Fruit fly (Drosophila melanogaster): ENCODE results near the gene dar1.

dar1 gene

DNA sequence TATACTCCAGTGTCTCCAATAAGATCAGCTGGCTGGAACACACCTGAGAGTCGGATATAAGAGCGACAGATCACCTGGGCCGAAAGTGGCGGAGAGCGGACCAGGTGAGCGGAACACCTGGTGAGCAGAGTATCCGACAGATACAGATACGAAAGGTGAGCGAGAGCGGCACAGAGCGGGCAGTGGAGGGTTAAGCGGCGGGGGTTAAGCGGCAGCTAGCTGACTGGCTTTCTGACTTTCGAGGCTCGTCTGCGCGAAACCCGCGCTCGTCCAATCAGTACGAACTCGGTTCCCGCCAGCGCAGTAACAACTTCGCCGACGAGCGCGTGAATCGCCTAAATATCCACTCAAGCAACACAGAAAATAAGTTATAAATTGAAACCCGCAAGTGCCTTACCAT is at the start of gene dar1:
Gene dar1, plus strand, starts transcription at position 284 of the 400 bp plus-strand sequence.
- TF ChIP-seq CG1620 (GFP tag; optimal IDR thresholded peaks at IDR 0.05) = no peak
- no peak for TF ChIP-seq Mnt (GFP tag; optimal IDR thresholded peaks at IDR 0.05)
- no peak for TF ChIP-seq kay (GFP tag; ENCODE audit: borderline replicate concordance)
- no peak for TF ChIP-seq CG33017 (tag; optimal IDR thresholded peaks at IDR 0.05)
- TF ChIP-seq cnc (optimal IDR thresholded peaks at IDR 0.05) = no peak
- no peak for TF ChIP-seq CG7101 (tag; optimal IDR thresholded peaks at IDR 0.05)
- TF ChIP-seq Clk (GFP tag; optimal IDR thresholded peaks at IDR 0.05) = no peak
- TF ChIP-seq Hr96 (GFP tag; optimal IDR thresholded peaks at IDR 0.05) = no peak
- TF ChIP-seq Crg-1 (GFP tag; optimal IDR thresholded peaks at IDR 0.05) = no peak
- TF ChIP-seq CG14711 (tag; optimal IDR thresholded peaks at IDR 0.05) = no peak
- no peak for TF ChIP-seq toe (GFP tag; optimal IDR thresholded peaks at IDR 0.05)
- TF ChIP-seq CG11617 (GFP tag; optimal IDR thresholded peaks at IDR 0.05) = no peak
- TF ChIP-seq pad (GFP tag; optimal IDR thresholded peaks at IDR 0.05) = no peak
- TF ChIP-seq tj (GFP tag; optimal IDR thresholded peaks at IDR 0.05) = no peak
- TF ChIP-seq CG5204 (GFP tag; optimal IDR thresholded peaks at IDR 0.05) = no peak
- TF ChIP-seq bab1 (GFP tag; optimal IDR thresholded peaks at IDR 0.05) = no peak
- no peak for TF ChIP-seq CG7045 (GFP tag; optimal IDR thresholded peaks at IDR 0.05)
- no peak for TF ChIP-seq ovo (GFP tag; optimal IDR thresholded peaks at IDR 0.05)
- TF ChIP-seq CG12768 (GFP tag; optimal IDR thresholded peaks at IDR 0.05) = no peak

dm6 chr3L:3593558-3593957 is 32.6 kb upstream of the dar1 start:
- no peak for TF ChIP-seq CG11617 (GFP tag; optimal IDR thresholded peaks at IDR 0.05)
- no peak for TF ChIP-seq CG5204 (GFP tag; optimal IDR thresholded peaks at IDR 0.05)
- TF ChIP-seq ovo (GFP tag; optimal IDR thresholded peaks at IDR 0.05) = no peak
- TF ChIP-seq Mnt (GFP tag; optimal IDR thresholded peaks at IDR 0.05) = no peak
- TF ChIP-seq tj (GFP tag; optimal IDR thresholded peaks at IDR 0.05) = no peak
- TF ChIP-seq CG7045 (GFP tag; optimal IDR thresholded peaks at IDR 0.05) = no peak
- no peak for TF ChIP-seq Hr96 (GFP tag; optimal IDR thresholded peaks at IDR 0.05)
- TF ChIP-seq toe (GFP tag; optimal IDR thresholded peaks at IDR 0.05) = no peak
- TF ChIP-seq CG7101 (tag; optimal IDR thresholded peaks at IDR 0.05) = no peak

DNA sequence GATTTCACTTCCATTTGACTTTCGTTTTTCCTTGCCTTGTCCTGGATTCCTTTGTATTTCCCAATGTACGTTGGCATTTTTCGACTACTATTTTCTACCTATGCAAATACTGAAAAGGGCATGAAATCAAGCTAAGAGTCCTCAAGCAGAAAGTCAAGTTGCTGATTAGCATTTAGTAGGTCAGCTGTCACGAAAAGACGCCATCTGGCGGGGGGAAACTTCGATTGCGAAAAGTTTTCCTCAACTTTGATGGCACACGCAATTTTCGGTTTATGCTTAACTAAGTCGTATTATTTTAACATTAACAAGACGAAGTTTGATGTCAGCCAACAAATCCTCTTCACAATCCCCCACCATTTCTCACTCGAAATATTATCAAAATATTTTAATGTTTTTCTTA is 29.8 kb upstream of the dar1 start:
- TF ChIP-seq toe (GFP tag; optimal IDR thresholded peaks at IDR 0.05) = no peak
- no peak for TF ChIP-seq CG33017 (tag; optimal IDR thresholded peaks at IDR 0.05)
- TF ChIP-seq CG12768 (GFP tag; optimal IDR thresholded peaks at IDR 0.05) = no peak
- no peak for TF ChIP-seq CG14711 (tag; optimal IDR thresholded peaks at IDR 0.05)
- no peak for TF ChIP-seq bab1 (GFP tag; optimal IDR thresholded peaks at IDR 0.05)
- no peak for TF ChIP-seq Mnt (GFP tag; optimal IDR thresholded peaks at IDR 0.05)
- no peak for TF ChIP-seq cnc (optimal IDR thresholded peaks at IDR 0.05)
- TF ChIP-seq CG5204 (GFP tag; optimal IDR thresholded peaks at IDR 0.05) = no peak
- no peak for TF ChIP-seq kay (GFP tag; ENCODE audit: borderline replicate concordance)
- TF ChIP-seq CG7101 (tag; optimal IDR thresholded peaks at IDR 0.05) = no peak

dm6 chr3L:3606986-3607385 is 19.2 kb upstream of the dar1 start:
- TF ChIP-seq CG7101 (tag; optimal IDR thresholded peaks at IDR 0.05) = no peak
- TF ChIP-seq kay (GFP tag; ENCODE audit: borderline replicate concordance) = no peak
- no peak for TF ChIP-seq pad (GFP tag; optimal IDR thresholded peaks at IDR 0.05)

DNA sequence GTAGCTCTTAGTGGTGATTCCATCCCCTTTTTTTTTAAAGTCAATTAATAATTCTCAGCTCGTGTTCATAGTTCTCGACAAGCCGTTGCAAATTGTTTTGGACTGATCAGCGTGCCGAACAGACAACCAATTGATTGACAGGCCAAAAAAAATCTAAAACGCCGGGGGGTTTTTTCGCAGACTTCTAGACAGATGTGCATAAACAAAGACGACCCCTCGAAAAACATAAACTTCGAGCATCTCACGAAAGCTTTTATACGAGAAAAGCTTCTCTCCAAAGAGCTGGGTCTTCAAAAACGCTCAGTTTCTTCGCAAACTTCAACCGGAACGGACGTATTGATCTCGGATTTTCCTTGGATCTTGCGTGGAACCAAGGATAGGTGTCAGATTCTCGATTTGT is 14.3 kb upstream of the dar1 start, which contains the start of gene CG10359:
Gene CG10359, plus strand, starts transcription at position 301 of the 400 bp plus-strand sequence.
- no peak for TF ChIP-seq bab1 (GFP tag; optimal IDR thresholded peaks at IDR 0.05)
- no peak for TF ChIP-seq Hr96 (GFP tag; optimal IDR thresholded peaks at IDR 0.05)
- TF ChIP-seq CG7101 (tag; optimal IDR thresholded peaks at IDR 0.05) = no peak
- TF ChIP-seq CG11617 (GFP tag; optimal IDR thresholded peaks at IDR 0.05) = no peak
- TF ChIP-seq tj (GFP tag; optimal IDR thresholded peaks at IDR 0.05) = no peak
- no peak for TF ChIP-seq cic (GFP tag; optimal IDR thresholded peaks at IDR 0.05)
- TF ChIP-seq CG5204 (GFP tag; optimal IDR thresholded peaks at IDR 0.05) = no peak
- TF ChIP-seq toe (GFP tag; optimal IDR thresholded peaks at IDR 0.05) = no peak
- no peak for TF ChIP-seq cnc (optimal IDR thresholded peaks at IDR 0.05)
- no peak for TF ChIP-seq ovo (GFP tag; optimal IDR thresholded peaks at IDR 0.05)
- TF ChIP-seq kay (GFP tag; ENCODE audit: borderline replicate concordance) = no peak
- no peak for TF ChIP-seq CG14711 (tag; optimal IDR thresholded peaks at IDR 0.05)
- no peak for TF ChIP-seq Clk (GFP tag; optimal IDR thresholded peaks at IDR 0.05)
- no peak for TF ChIP-seq Crg-1 (GFP tag; optimal IDR thresholded peaks at IDR 0.05)
- no peak for TF ChIP-seq pad (GFP tag; optimal IDR thresholded peaks at IDR 0.05)
- TF ChIP-seq Mnt (GFP tag; optimal IDR thresholded peaks at IDR 0.05) = no peak
- TF ChIP-seq CG7045 (GFP tag; optimal IDR thresholded peaks at IDR 0.05) = no peak
- no peak for TF ChIP-seq CG1620 (GFP tag; optimal IDR thresholded peaks at IDR 0.05)
- no peak for TF ChIP-seq CG12768 (GFP tag; optimal IDR thresholded peaks at IDR 0.05)
- no peak for TF ChIP-seq CG33017 (tag; optimal IDR thresholded peaks at IDR 0.05)

dm6 chr3L:3612582-3613285 is 13.4 kb upstream of the dar1 start:
- TF ChIP-seq kay (GFP tag; ENCODE audit: borderline replicate concordance) (no peak), Crg-1 (GFP tag; optimal IDR thresholded peaks at IDR 0.05) (no peak), Clk (GFP tag; optimal IDR thresholded peaks at IDR 0.05) (no peak), Mnt (GFP tag; optimal IDR thresholded peaks at IDR 0.05) (no peak), cic (GFP tag; optimal IDR thresholded peaks at IDR 0.05) (no peak), CG14711 (tag; optimal IDR thresholded peaks at IDR 0.05) (no peak), pad (GFP tag; optimal IDR thresholded peaks at IDR 0.05) (no peak), Hr96 (GFP tag; optimal IDR thresholded peaks at IDR 0.05) (no peak), CG33017 (tag; optimal IDR thresholded peaks at IDR 0.05) (no peak), CG11617 (GFP tag; optimal IDR thresholded peaks at IDR 0.05) (no peak), cnc (optimal IDR thresholded peaks at IDR 0.05) (no peak), bab1 (GFP tag; optimal IDR thresholded peaks at IDR 0.05) (no peak)
